Fruit fly (Drosophila melanogaster) whole organism, embryonic: Measurements from ENCODE around the gene Mettl4.

ENCODE experiments used
- Awh ChIP-seq: fragments of 200-800 bp; sonication (Bioruptor generic); IDR thresholded peaks from 2 replicates; pipeline ENCODE4, ENCODE4 v1.3.6; 2022; ENCODE audit warnings: missing biosample characterization, missing genetic modification characterization
- CG10147 ChIP-seq: fragments of 200-800 bp; sonication (Bioruptor generic); optimal IDR thresholded peaks from 2 replicates; lab custom pipeline; 2019; ENCODE audit warnings: missing biosample characterization, mild to moderate bottlenecking, missing genetic modification characterization, moderate library complexity
- CG10462 ChIP-seq: fragments of 200-800 bp; sonication (Bioruptor generic); optimal IDR thresholded peaks from 2 replicates; lab custom pipeline; 2016; ENCODE audit warnings: missing biosample characterization, missing genetic modification characterization
- CG11695 ChIP-seq: fragments of 200-800 bp; sonication (Bioruptor generic); IDR thresholded peaks from 3 replicates; pipeline ENCODE4 v1.3.6; 2022; ENCODE audit warnings: missing biosample characterization, missing genetic modification characterization
- CG11723 ChIP-seq: fragments of 200-800 bp; sonication (Bioruptor generic); optimal IDR thresholded peaks from 2 replicates; lab custom pipeline; 2017; ENCODE audit warnings: missing biosample characterization, mild to moderate bottlenecking, missing genetic modification characterization
- CG12236 ChIP-seq: fragments of 200-800 bp; sonication (Bioruptor generic); optimal IDR thresholded peaks from 2 replicates; lab custom pipeline; 2016; ENCODE audit warnings: missing biosample characterization, missing genetic modification characterization
- CG14667 ChIP-seq: fragments of 200-800 bp; sonication (Bioruptor generic); IDR thresholded peaks from 2 replicates; pipeline ENCODE4 v1.3.6; 2022; ENCODE audit warnings: missing biosample characterization, missing genetic modification characterization
- CG14710 ChIP-seq: fragments of 200-800 bp; sonication (Bioruptor generic); optimal IDR thresholded peaks from 3 replicates; lab custom pipeline; 2019; ENCODE audit warnings: missing biosample characterization, mild to moderate bottlenecking, missing genetic modification characterization, moderate library complexity
- CG14965 ChIP-seq: fragments of 200-800 bp; sonication (Bioruptor generic); optimal IDR thresholded peaks from 2 replicates; lab custom pipeline; 2016; ENCODE audit warnings: missing biosample characterization, missing genetic modification characterization, borderline replicate concordance
- CG15696 ChIP-seq: fragments of 200-800 bp; sonication (Bioruptor generic); optimal IDR thresholded peaks from 2 replicates; lab custom pipeline; 2019; ENCODE audit warnings: missing biosample characterization, mild to moderate bottlenecking, missing genetic modification characterization, moderate library complexity
- CG18619 ChIP-seq: fragments of 200-800 bp; sonication (Bioruptor generic); optimal IDR thresholded peaks from 3 replicates; lab custom pipeline; 2017; ENCODE audit warnings: missing biosample characterization, mild to moderate bottlenecking, missing genetic modification characterization
- CG18764 ChIP-seq: fragments of 200-800 bp; sonication (Bioruptor generic); optimal IDR thresholded peaks from 3 replicates; lab custom pipeline; 2016; ENCODE audit warnings: missing biosample characterization, missing genetic modification characterization
- CG2875 ChIP-seq: fragments of 200-800 bp; sonication (Bioruptor generic); optimal IDR thresholded peaks from 2 replicates; lab custom pipeline; 2017; ENCODE audit warnings: missing biosample characterization, mild to moderate bottlenecking, missing genetic modification characterization, missing genetic modification reagents
- CG30403 ChIP-seq: fragments of 200-800 bp; sonication (Bioruptor generic); optimal IDR thresholded peaks from 3 replicates; lab custom pipeline; 2016; ENCODE audit warnings: missing biosample characterization, missing genetic modification characterization
- CG32532 ChIP-seq: fragments of 200-800 bp; sonication (Bioruptor generic); IDR thresholded peaks from 2 replicates; pipeline ENCODE4 v1.3.6; 2022; ENCODE audit warnings: missing biosample characterization, missing genetic modification characterization
- CG32767 ChIP-seq: fragments of 200-800 bp; sonication (Bioruptor generic); IDR thresholded peaks from 2 replicates; pipeline ENCODE4 v1.3.6; 2022; ENCODE audit warnings: missing biosample characterization, missing genetic modification characterization
- CG3995 ChIP-seq: fragments of 200-800 bp; sonication (Bioruptor generic); optimal IDR thresholded peaks from 3 replicates; lab custom pipeline; 2016; ENCODE audit warnings: missing biosample characterization, missing genetic modification characterization
- CG4707 ChIP-seq: fragments of 200-800 bp; sonication (Bioruptor generic); optimal IDR thresholded peaks from 2 replicates; lab custom pipeline; 2018; ENCODE audit warnings: missing biosample characterization, mild to moderate bottlenecking, missing genetic modification characterization, moderate library complexity
- CG6654 ChIP-seq: fragments of 200-800 bp; sonication (Bioruptor generic); optimal IDR thresholded peaks from 2 replicates; lab custom pipeline; 2017; ENCODE audit warnings: missing biosample characterization, mild to moderate bottlenecking, missing genetic modification characterization
- CG6689 ChIP-seq: fragments of 200-800 bp; sonication (Bioruptor generic); IDR thresholded peaks from 2 replicates; pipeline ENCODE4 v1.3.6; 2022; ENCODE audit warnings: missing biosample characterization, missing genetic modification characterization
- CG6765 ChIP-seq: fragments of 200-800 bp; sonication (Bioruptor generic); optimal IDR thresholded peaks from 3 replicates; lab custom pipeline; 2017; ENCODE audit warnings: missing biosample characterization, mild to moderate bottlenecking, missing genetic modification characterization
- CG7372 ChIP-seq: fragments of 200-800 bp; sonication (Bioruptor generic); IDR thresholded peaks from 2 replicates; pipeline ENCODE4 v1.3.6; 2022; ENCODE audit warnings: missing biosample characterization, missing genetic modification characterization
- CG8281 ChIP-seq: fragments of 200-800 bp; sonication (Bioruptor generic); optimal IDR thresholded peaks from 2 replicates; lab custom pipeline; 2018; ENCODE audit warnings: missing biosample characterization, mild to moderate bottlenecking, missing genetic modification characterization, moderate library complexity
- CG8944 ChIP-seq: fragments of 200-800 bp; sonication (Bioruptor generic); optimal IDR thresholded peaks from 3 replicates; lab custom pipeline; 2016; ENCODE audit warnings: missing biosample characterization, missing genetic modification characterization
- CG9876 ChIP-seq: fragments of 200-800 bp; sonication (Bioruptor generic); optimal IDR thresholded peaks from 2 replicates; lab custom pipeline; 2016; ENCODE audit warnings: missing biosample characterization, missing genetic modification characterization
- CHES-1-like ChIP-seq: fragments of 200-800 bp; sonication (Bioruptor generic); optimal IDR thresholded peaks from 2 replicates; lab custom pipeline; 2016; ENCODE audit warnings: missing biosample characterization, missing genetic modification characterization
- Dbx ChIP-seq: fragments of 200-800 bp; sonication (Bioruptor generic); IDR thresholded peaks from 3 replicates; pipeline ENCODE4 v1.3.6; 2022; ENCODE audit warnings: missing biosample characterization, missing genetic modification characterization
- Drgx ChIP-seq: fragments of 200-800 bp; sonication (Bioruptor generic); IDR thresholded peaks from 2 replicates; pipeline ENCODE4 v1.3.6; 2022; ENCODE audit warnings: missing biosample characterization, missing genetic modification characterization
- Ets65A ChIP-seq: fragments of 200-800 bp; sonication (Bioruptor generic); peaks from one replicate; lab custom pipeline; 2016; ENCODE audit warnings: missing biosample characterization, missing genetic modification characterization
- Jarid2 ChIP-seq: fragments of 200-800 bp; sonication (Bioruptor generic); optimal IDR thresholded peaks from 3 replicates; lab custom pipeline; 2017; ENCODE audit warnings: mild to moderate bottlenecking, missing biosample characterization, missing genetic modification reagents, missing genetic modification characterization
- MESR4 ChIP-seq: fragments of 200-800 bp; sonication (Bioruptor generic); optimal IDR thresholded peaks from 2 replicates; lab custom pipeline; 2018; ENCODE audit warnings: missing biosample characterization, mild to moderate bottlenecking, missing genetic modification characterization, moderate library complexity
- Max ChIP-seq: fragments of 200-800 bp; sonication (Bioruptor generic); optimal IDR thresholded peaks from 2 replicates; lab custom pipeline; 2016; ENCODE audit warnings: missing biosample characterization, mild to moderate bottlenecking, missing genetic modification characterization
- Oli ChIP-seq: fragments of 200-800 bp; sonication (Bioruptor generic); optimal IDR thresholded peaks from 2 replicates; lab custom pipeline; 2018; ENCODE audit warnings: missing biosample characterization, mild to moderate bottlenecking, missing genetic modification characterization, moderate library complexity
- Rfx ChIP-seq: fragments of 200-800 bp; sonication (Bioruptor generic); IDR thresholded peaks from 2 replicates; pipeline ENCODE4 v1.3.6; 2022; ENCODE audit warnings: missing biosample characterization, missing genetic modification characterization
- Ssrp ChIP-seq: fragments of 200-800 bp; sonication (Bioruptor generic); optimal IDR thresholded peaks from 2 replicates; lab custom pipeline; 2018; ENCODE audit warnings: missing biosample characterization, mild to moderate bottlenecking, missing genetic modification characterization, moderate library complexity
- Stat92E ChIP-seq, 3 experiments: fragments of >200 bp in 2 of 3; fragments of 200-800 bp in 1 of 3; sonication (Bioruptor generic) in 1 of 3; optimal IDR thresholded peaks; 2 replicates each; lab custom pipeline; 2017 to 2019; ENCODE audit warnings: missing biosample characterization in 3 of 3, missing genetic modification characterization in 3 of 3, mild to moderate bottlenecking in 1 of 3, moderate library complexity in 1 of 3
- Tbp ChIP-seq: fragments of >200 bp; optimal IDR thresholded peaks from 2 replicates; lab custom pipeline; 2018; ENCODE audit warnings: missing biosample characterization, missing genetic modification characterization
- Usf ChIP-seq: fragments of 200-800 bp; sonication (Bioruptor generic); optimal IDR thresholded peaks from 2 replicates; lab custom pipeline; 2017; ENCODE audit warnings: missing genotype, missing biosample characterization, missing genetic modification characterization
- corto ChIP-seq: fragments of 200-800 bp; sonication (Bioruptor generic); optimal IDR thresholded peaks from 2 replicates; lab custom pipeline; 2016; ENCODE audit warnings: missing biosample characterization, mild to moderate bottlenecking, missing genetic modification characterization, moderate library complexity
- dpn ChIP-seq, 2 experiments: fragments of 200-800 bp; sonication (Bioruptor generic); optimal IDR thresholded peaks; 3 replicates each; lab custom pipeline; 2016; ENCODE audit warnings: missing biosample characterization in 2 of 2, missing genetic modification characterization in 2 of 2
- fd102C ChIP-seq: fragments of 200-800 bp; sonication (Bioruptor generic); optimal IDR thresholded peaks from 2 replicates; lab custom pipeline; 2018; ENCODE audit warnings: missing biosample characterization, mild to moderate bottlenecking, missing genetic modification characterization, moderate library complexity
- kah ChIP-seq: fragments of 200-800 bp; sonication (Bioruptor generic); optimal IDR thresholded peaks from 2 replicates; lab custom pipeline; 2018; ENCODE audit warnings: missing biosample characterization, mild to moderate bottlenecking, missing genetic modification characterization
- ken ChIP-seq: fragments of 200-800 bp; sonication (Bioruptor generic); IDR thresholded peaks from 3 replicates; pipeline ENCODE4 v1.3.6; 2022; ENCODE audit warnings: missing biosample characterization, missing genetic modification characterization
- mirr ChIP-seq: fragments of 200-800 bp; sonication (Bioruptor generic); optimal IDR thresholded peaks from 3 replicates; lab custom pipeline; 2018; ENCODE audit warnings: missing biosample characterization, mild to moderate bottlenecking, missing genetic modification characterization
- pho ChIP-seq: fragments of 200-800 bp; sonication (Bioruptor generic); optimal IDR thresholded peaks from 2 replicates; lab custom pipeline; 2016; ENCODE audit warnings: missing biosample characterization, missing genetic modification characterization
- pnt ChIP-seq: fragments of 200-800 bp; sonication (Bioruptor generic); optimal IDR thresholded peaks from 3 replicates; lab custom pipeline; 2016; ENCODE audit warnings: missing biosample characterization, missing genetic modification characterization
- pros ChIP-seq: fragments of 200-800 bp; sonication (Bioruptor generic); optimal IDR thresholded peaks from 3 replicates; lab custom pipeline; 2019; ENCODE audit warnings: missing biosample characterization, mild to moderate bottlenecking, missing genetic modification characterization, moderate library complexity
- pzg ChIP-seq: fragments of 200-800 bp; sonication (Bioruptor generic); optimal IDR thresholded peaks from 3 replicates; lab custom pipeline; 2018; ENCODE audit warnings: missing biosample characterization, mild to moderate bottlenecking, missing genetic modification characterization, moderate library complexity
- run ChIP-seq: fragments of 200-800 bp; sonication (Bioruptor generic); optimal IDR thresholded peaks from 3 replicates; lab custom pipeline; 2018; ENCODE audit warnings: missing biosample characterization, mild to moderate bottlenecking, missing genetic modification characterization
- tup ChIP-seq: fragments of 200-800 bp; sonication (Bioruptor generic); optimal IDR thresholded peaks from 2 replicates; lab custom pipeline; 2016; ENCODE audit warnings: missing biosample characterization, mild to moderate bottlenecking, missing genetic modification characterization, moderate library complexity
- wdn ChIP-seq: fragments of 200-800 bp; sonication (Bioruptor generic); IDR thresholded peaks from 2 replicates; pipeline ENCODE4 v1.3.6; 2022; ENCODE audit warnings: missing biosample characterization, missing genetic modification characterization

The Mettl4 gene

DNA sequence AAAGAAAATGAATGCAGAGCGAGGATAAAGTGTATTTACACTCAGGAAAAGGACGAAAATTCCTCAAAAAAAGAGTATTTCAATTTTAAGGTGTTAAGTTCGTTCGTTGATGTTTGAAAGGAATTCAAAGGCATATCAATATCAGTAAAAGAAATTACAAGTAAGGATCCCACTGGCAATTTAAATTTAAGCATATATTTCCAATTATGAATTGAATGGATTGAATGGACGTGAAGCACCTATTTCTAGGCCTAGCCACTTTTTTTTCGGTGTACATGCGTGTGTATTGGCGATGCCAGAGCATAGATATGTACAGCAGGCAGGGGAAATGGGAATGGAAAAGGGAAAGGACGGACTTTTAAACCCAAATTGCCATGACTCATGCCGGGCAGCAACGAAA lies 20.4 kb downstream of the Mettl4 start (continued):
- TF ChIP-seq CG6689, result no peak
- no peak for TF ChIP-seq MESR4
- TF ChIP-seq Usf (GFP tag; lab: Kevin White, UChicago), result no peak
- TF ChIP-seq CG12236 (GFP tag; lab: Kevin White, UChicago), result no peak
- no peak for TF ChIP-seq Rfx (GFP tag; lab: Robert Waterston, UW)
- TF ChIP-seq Tbp (GFP tag; lab: Kevin White, UChicago), result no peak
- TF ChIP-seq Ssrp (tag; lab: Kevin White, UChicago), result peak; percentile 22
- TF ChIP-seq kah (GFP tag; lab: Kevin White, UChicago), result no peak
- TF ChIP-seq CG15696, result peak; percentile 82
- TF ChIP-seq pho (GFP tag; lab: Kevin White, UChicago), result no peak
- no peak for TF ChIP-seq Jarid2
- no peak for TF ChIP-seq CG10147 (GFP tag; lab: Kevin White, UChicago)
- no peak for TF ChIP-seq CG32532
- peak; percentile 59 for TF ChIP-seq fd102C (GFP tag; lab: Kevin White, UChicago)
- no peak for TF ChIP-seq CG11723 (GFP tag; lab: Kevin White, UChicago)
- no peak for TF ChIP-seq wdn (GFP tag; lab: Robert Waterston, UW)
- TF ChIP-seq pzg (GFP tag; lab: Kevin White, UChicago), result no peak
- TF ChIP-seq CG8944 (GFP tag; lab: Kevin White, UChicago), result no peak
- no peak for TF ChIP-seq CG3995 (GFP tag; lab: Kevin White, UChicago)
- TF ChIP-seq CG18764, result no peak
- no peak for TF ChIP-seq run (tag; lab: Kevin White, UChicago)
- peak; percentile 49 for TF ChIP-seq CG14710 (tag; lab: Kevin White, UChicago)
- peak; percentile 11 for TF ChIP-seq Max
- no peak for TF ChIP-seq Awh
- no peak for TF ChIP-seq CG14667 (GFP tag; lab: Robert Waterston, UW)
- TF ChIP-seq CG8281 (tag; lab: Kevin White, UChicago), result no peak
- no peak for TF ChIP-seq tup (GFP tag; lab: Kevin White, UChicago)
- no peak for TF ChIP-seq pros (GFP tag; lab: Kevin White, UChicago)
- no peak for TF ChIP-seq CG32767 (GFP tag; lab: Robert Waterston, UW)
- TF ChIP-seq CG4707 (GFP tag; lab: Kevin White, UChicago), result no peak
- no peak for TF ChIP-seq Stat92E (GFP tag; optimal IDR thresholded peaks at IDR 0.05; lab: Kevin White, UChicago)
- no peak for TF ChIP-seq CG10462 (GFP tag; lab: Kevin White, UChicago)
- no peak for TF ChIP-seq CG6765
- no peak for TF ChIP-seq corto (GFP tag; lab: Kevin White, UChicago)
- no peak for TF ChIP-seq CG7372 (GFP tag; lab: Robert Waterston, UW)
- TF ChIP-seq CHES-1-like (GFP tag; lab: Kevin White, UChicago), result no peak
- TF ChIP-seq Ets65A (GFP tag; lab: Kevin White, UChicago), result peak; percentile 54
- no peak for TF ChIP-seq Oli (tag; lab: Kevin White, UChicago)
- no peak for TF ChIP-seq CG9876 (GFP tag; lab: Kevin White, UChicago)
- TF ChIP-seq Drgx (GFP tag; lab: Robert Waterston, UW), result no peak
- TF ChIP-seq CG6654 (GFP tag; lab: Kevin White, UChicago), result no peak
- no peak for TF ChIP-seq CG2875 (GFP tag; lab: Kevin White, UChicago)
- TF ChIP-seq Dbx (GFP tag; lab: Robert Waterston, UW), result no peak
- TF ChIP-seq pnt, result no peak
- no peak for TF ChIP-seq mirr (GFP tag; lab: Kevin White, UChicago)
- no peak for TF ChIP-seq CG14965
- TF ChIP-seq ken (GFP tag; lab: Robert Waterston, UW), result no peak
- TF ChIP-seq dpn (GFP tag; optimal IDR thresholded peaks at IDR 0.05; lab: Kevin White, UChicago), result no peak
- no peak for TF ChIP-seq CG18619
- no peak for TF ChIP-seq CG11695 (GFP tag; lab: Robert Waterston, UW)
- no peak for TF ChIP-seq CG30403
